Fruit fly (Drosophila melanogaster): ENCODE measurements around the gene Hsp67Bc.

dm6 chr3L:9340839-9341238, 31.5 kb downstream of the Hsp67Bc start:
- TF ChIP-seq EcR (GFP tag; optimal IDR thresholded peaks at IDR 0.05): no peak
- TF ChIP-seq usp (GFP tag; optimal IDR thresholded peaks at IDR 0.05): no peak
- TF ChIP-seq Dll (optimal IDR thresholded peaks at IDR 0.05): no peak
